Worm (Caenorhabditis elegans) whole organism, late embryonic: ENCODE data around the gene F40E10.5.

Experiments used
- ama-1 ChIP-seq: fragments of 150-350 bp; optimal IDR thresholded peaks from 2 replicates; lab custom pipeline; 2014
- ceh-2 ChIP-seq: sonication (generic microtip); optimal IDR thresholded peaks from 2 replicates; lab custom pipeline; 2016; ENCODE audit warnings: missing genotype, missing genetic modification characterization, missing compliant biosample characterization
- ceh-48 ChIP-seq: sonication (generic microtip); optimal IDR thresholded peaks from 2 replicates; lab custom pipeline; 2016; ENCODE audit warnings: missing genetic modification characterization, inconsistent platforms, missing compliant biosample characterization
- lim-6 ChIP-seq: sonication (generic microtip); optimal IDR thresholded peaks from 2 replicates; lab custom pipeline; 2016; ENCODE audit warnings: missing genetic modification characterization, missing compliant biosample characterization
- nhr-11 ChIP-seq: fragments of 150-350 bp; optimal IDR thresholded peaks from 2 replicates; lab custom pipeline; 2014; ENCODE audit warnings: missing biosample characterization, missing genetic modification characterization
- pax-1 ChIP-seq: fragments of 150-350 bp; optimal IDR thresholded peaks from 2 replicates; lab custom pipeline; 2014; ENCODE audit warnings: missing biosample characterization, missing genetic modification characterization
- syd-9 ChIP-seq: sonication (generic microtip); optimal IDR thresholded peaks from 2 replicates; lab custom pipeline; 2016; ENCODE audit warnings: mild to moderate bottlenecking, missing genetic modification characterization, moderate library complexity, missing compliant biosample characterization
- zip-5 ChIP-seq: sonication (generic microtip); optimal IDR thresholded peaks from 2 replicates; lab custom pipeline; 2016; ENCODE audit warnings: missing genetic modification characterization, missing compliant biosample characterization

ce11 chrX:14699866-14700265, 1.7 kb upstream of the F40E10.5 start, which contains the start of gene hch-1:
- TF ChIP-seq ama-1 (lab: Kevin White, UChicago) (no peak), lim-6 (tag; lab: Kevin White, UChicago) (no peak), zip-5 (no peak), ceh-2 (tag; lab: Kevin White, UChicago) (no peak), ceh-48 (tag; lab: Kevin White, UChicago) (no peak), syd-9 (no peak), pax-1 (tag; lab: Kevin White, UChicago) (no peak), nhr-11 (tag; lab: Kevin White, UChicago) (no peak)
